Fruit fly (Drosophila melanogaster) whole organism, pupa: ENCODE data around the gene CG12795.

ENCODE experiments used
- CG10348 ChIP-seq: fragments of 200-800 bp; sonication (Bioruptor generic); IDR thresholded peaks from 2 replicates; pipeline ENCODE4 v1.3.6; 2022; ENCODE audit warnings: missing biosample characterization, missing genetic modification characterization
- CG12605 ChIP-seq: fragments of 200-800 bp; sonication (Bioruptor generic); IDR thresholded peaks from 2 replicates; pipeline ENCODE4 v1.3.6; 2022; ENCODE audit warnings: missing biosample characterization, missing genetic modification characterization
- CG13204 ChIP-seq: fragments of 200-800 bp; sonication (Bioruptor generic); optimal IDR thresholded peaks from 2 replicates; lab custom pipeline; 2018; ENCODE audit warnings: missing biosample characterization, mild to moderate bottlenecking, missing genetic modification characterization, moderate library complexity
- CG14655 ChIP-seq: fragments of 200-800 bp; sonication (Bioruptor generic); optimal IDR thresholded peaks from 3 replicates; lab custom pipeline; 2017; ENCODE audit warnings: mild to moderate bottlenecking, missing biosample characterization, missing genetic modification reagents, missing genetic modification characterization
- CG15710 ChIP-seq: fragments of 200-800 bp; sonication (Bioruptor generic); optimal IDR thresholded peaks from 2 replicates; lab custom pipeline; 2018; ENCODE audit warnings: missing biosample characterization, mild to moderate bottlenecking, missing genetic modification characterization, moderate library complexity
- CG17806 ChIP-seq: fragments of 200-800 bp; sonication (Bioruptor generic); optimal IDR thresholded peaks from 2 replicates; lab custom pipeline; 2018; ENCODE audit warnings: missing biosample characterization, mild to moderate bottlenecking, missing genetic modification characterization, moderate library complexity
- CG32121 ChIP-seq: fragments of 200-800 bp; sonication (Bioruptor generic); IDR thresholded peaks from 2 replicates; pipeline ENCODE4 v1.3.6; 2022; ENCODE audit warnings: missing biosample characterization, missing genetic modification characterization
- CG34367 ChIP-seq: fragments of 200-800 bp; sonication (Bioruptor generic); optimal IDR thresholded peaks from 2 replicates; lab custom pipeline; 2018; ENCODE audit warnings: missing biosample characterization, mild to moderate bottlenecking, missing genetic modification characterization
- CG4496 ChIP-seq: fragments of 200-800 bp; sonication (Bioruptor generic); IDR thresholded peaks from 3 replicates; pipeline ENCODE4 v1.3.6; 2022; ENCODE audit warnings: missing biosample characterization, missing genetic modification characterization
- CG8159 ChIP-seq: fragments of 200-800 bp; sonication (Bioruptor generic); optimal IDR thresholded peaks from 3 replicates; lab custom pipeline; 2018; ENCODE audit warnings: missing biosample characterization, mild to moderate bottlenecking, missing genetic modification characterization, moderate library complexity
- CG8301 ChIP-seq: fragments of 200-800 bp; sonication (Bioruptor generic); optimal IDR thresholded peaks from 2 replicates; lab custom pipeline; 2018; ENCODE audit warnings: missing biosample characterization, mild to moderate bottlenecking, missing genetic modification characterization
- CG9948 ChIP-seq: fragments of 200-800 bp; sonication (Bioruptor generic); optimal IDR thresholded peaks from 2 replicates; lab custom pipeline; 2018; ENCODE audit warnings: missing biosample characterization, mild to moderate bottlenecking, missing genetic modification characterization, moderate library complexity
- D1 ChIP-seq: fragments of 200-800 bp; sonication (Bioruptor generic); optimal IDR thresholded peaks from 2 replicates; lab custom pipeline; 2018; ENCODE audit warnings: missing biosample characterization, mild to moderate bottlenecking, missing genetic modification characterization, moderate library complexity
- EcR ChIP-seq: fragments of 200-800 bp; sonication (Bioruptor generic); optimal IDR thresholded peaks from 3 replicates; lab custom pipeline; 2019; ENCODE audit warnings: missing biosample characterization, missing genetic modification characterization, mild to moderate bottlenecking, moderate library complexity, missing genetic modification reagents
- Ets98B ChIP-seq: fragments of 200-800 bp; sonication (Bioruptor generic); IDR thresholded peaks from 2 replicates; pipeline ENCODE4 v1.3.6; 2022; ENCODE audit warnings: missing biosample characterization, missing genetic modification characterization
- Pif1A ChIP-seq: fragments of 200-800 bp; sonication (Bioruptor generic); optimal IDR thresholded peaks from 3 replicates; lab custom pipeline; 2016; ENCODE audit warnings: missing biosample characterization, missing genetic modification characterization
- Pif1B ChIP-seq: fragments of 200-800 bp; sonication (Bioruptor generic); optimal IDR thresholded peaks from 3 replicates; lab custom pipeline; 2016; ENCODE audit warnings: missing biosample characterization, missing genetic modification characterization
- Snoo ChIP-seq: fragments of 200-800 bp; sonication (Bioruptor generic); optimal IDR thresholded peaks from 3 replicates; lab custom pipeline; 2017; ENCODE audit warnings: missing biosample characterization, mild to moderate bottlenecking, missing genetic modification characterization, inconsistent platforms
- fd96Ca ChIP-seq: fragments of 200-800 bp; sonication (Bioruptor generic); IDR thresholded peaks from 3 replicates; pipeline ENCODE4 v1.3.6; 2022; ENCODE audit warnings: missing biosample characterization, missing genetic modification characterization
- gl ChIP-seq: fragments of 200-800 bp; sonication (Bioruptor generic); optimal IDR thresholded peaks from 2 replicates; lab custom pipeline; 2018; ENCODE audit warnings: missing biosample characterization, mild to moderate bottlenecking, missing genetic modification characterization
- rn ChIP-seq: fragments of 200-800 bp; sonication (Bioruptor generic); IDR thresholded peaks from 2 replicates; pipeline ENCODE4 v1.3.6; 2022; ENCODE audit warnings: missing biosample characterization, missing genetic modification characterization

CG12795 gene

dm6 chr2L:3445655-3446054 is 6.6 kb upstream of the CG12795 start, which contains the start of gene CG2772:
TSS of gene CG2772 (plus strand) at chr2L:3445992.
- TF ChIP-seq CG10348 (no peak), CG4496 (GFP tag; lab: Robert Waterston, UW) (no peak), gl (tag; lab: Kevin White, UChicago) (no peak), Ets98B (GFP tag; lab: Robert Waterston, UW) (no peak), fd96Ca (GFP tag; lab: Robert Waterston, UW) (no peak), Pif1B (no peak), CG12605 (no peak), rn (no peak), CG8301 (tag; lab: Kevin White, UChicago) (no peak), CG34367 (tag; lab: Kevin White, UChicago) (no peak), CG9948 (tag; lab: Kevin White, UChicago) (no peak), CG14655 (GFP tag; lab: Kevin White, UChicago) (no peak), CG32121 (no peak)

- TF ChIP-seq EcR (GFP tag; lab: Kevin White, UChicago) (no peak), CG8159 (tag; lab: Kevin White, UChicago) (no peak), rn (no peak), Pif1A (GFP tag; lab: Kevin White, UChicago) (no peak)
- TF ChIP-seq, all 21 proteins: peak for 0
Observed at dm6 chr2L:3449555-3450320, 2.5 kb upstream of the CG12795 start, which contains the start of gene Snx1. TSS of gene Snx1 (plus strand) at chr2L:3449683.

- TF ChIP-seq Pif1B: no peak
- no peak for TF ChIP-seq EcR (GFP tag; lab: Kevin White, UChicago)
- TF ChIP-seq Snoo (tag; lab: Kevin White, UChicago): peak; percentile 59
- peak; percentile 73 for TF ChIP-seq CG15710
- TF ChIP-seq CG9948 (tag; lab: Kevin White, UChicago): peak; percentile 47
- no peak for TF ChIP-seq CG8159 (tag; lab: Kevin White, UChicago)
- TF ChIP-seq CG32121: peak; percentile 63
- peak; percentile 48 for TF ChIP-seq CG17806 (tag; lab: Kevin White, UChicago)
- no peak for TF ChIP-seq CG34367 (tag; lab: Kevin White, UChicago)
- TF ChIP-seq CG12605: no peak
- no peak for TF ChIP-seq CG10348
- TF ChIP-seq fd96Ca (GFP tag; lab: Robert Waterston, UW): peak; percentile 59; the same call in 2 of the 3 replicates
- TF ChIP-seq CG4496 (GFP tag; lab: Robert Waterston, UW): peak; percentile 55; the same call in 2 of the 3 replicates
- no peak for TF ChIP-seq D1
- no peak for TF ChIP-seq CG13204 (GFP tag; lab: Kevin White, UChicago)
Observed at dm6 chr2L:3457007-3457406, 4.7 kb downstream of the CG12795 start, which contains the start of the genes Cog3 and Sec5. TSS of gene Cog3 (minus strand) at chr2L:3457064. TSS of gene Sec5 (plus strand) at chr2L:3457302.

dm6 chr2L:3461760-3462159 is 9.5 kb downstream of the CG12795 start, which contains the start of gene CG3246:
TSS of gene CG3246 (minus strand) at chr2L:3461952.
- no peak for TF ChIP-seq CG13204 (GFP tag; lab: Kevin White, UChicago)
- TF ChIP-seq, all 21 proteins: peak for 0

- TF ChIP-seq D1 (no peak), Pif1A (GFP tag; lab: Kevin White, UChicago) (no peak), fd96Ca (GFP tag; lab: Robert Waterston, UW) (peak; percentile 56; the same call in 1 of the 3 replicates)
Observed at dm6 chr2L:3465426-3465825, 13.2 kb downstream of the CG12795 start.

dm6 chr2L:3465918-3466727 is 13.9 kb downstream of the CG12795 start, which contains the start of the genes msl-2 and ND-PDSW:
TSS of gene msl-2 (minus strand) at chr2L:3466112.
TSS of gene ND-PDSW (plus strand) at chr2L:3466157.
- TF ChIP-seq CG4496 (GFP tag; lab: Robert Waterston, UW): no peak
- TF ChIP-seq CG13204 (GFP tag; lab: Kevin White, UChicago): no peak
- TF ChIP-seq gl (tag; lab: Kevin White, UChicago): no peak
- TF ChIP-seq CG8301 (tag; lab: Kevin White, UChicago): no peak
- TF ChIP-seq CG34367 (tag; lab: Kevin White, UChicago): no peak
- TF ChIP-seq CG10348: no peak
- no peak for TF ChIP-seq D1
- no peak for TF ChIP-seq fd96Ca (GFP tag; lab: Robert Waterston, UW)
- no peak for TF ChIP-seq CG32121
- TF ChIP-seq Ets98B (GFP tag; lab: Robert Waterston, UW): no peak
- no peak for TF ChIP-seq rn
- TF ChIP-seq CG17806 (tag; lab: Kevin White, UChicago): no peak
- TF ChIP-seq Pif1A (GFP tag; lab: Kevin White, UChicago): no peak
- TF ChIP-seq CG8159 (tag; lab: Kevin White, UChicago): no peak
- no peak for TF ChIP-seq CG14655 (GFP tag; lab: Kevin White, UChicago)
